Fruit fly (Drosophila melanogaster) S2 (cell line): ENCODE measurements around the gene CG10019.

Source experiments
- CG8478 ChIP-seq: fragments of >200 bp; optimal IDR thresholded peaks from 2 replicates; lab custom pipeline; 2018
- CTCF ChIP-seq, 2 experiments: fragments of >200 bp; optimal IDR thresholded peaks; 2 replicates each; lab custom pipeline; 2018

DNA sequence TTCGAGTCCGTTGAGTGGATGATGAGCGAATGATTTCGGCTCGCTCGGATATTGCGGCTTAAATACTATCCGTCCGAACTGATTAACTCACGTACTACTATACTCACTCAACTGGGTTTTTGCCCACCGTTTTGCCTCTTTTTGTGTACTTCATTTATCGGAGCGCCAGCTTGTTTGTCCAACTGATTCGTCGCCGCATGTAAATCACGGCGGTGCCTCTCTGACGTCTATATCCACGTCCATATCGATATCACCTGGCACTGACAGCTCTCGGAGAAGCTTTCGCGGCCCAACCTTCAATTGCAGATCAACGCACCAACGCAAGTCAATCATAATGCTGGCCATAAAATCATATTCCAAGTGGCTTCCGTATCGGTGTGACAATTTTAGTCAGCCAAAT lies 32.5 kb upstream of the CG10019 start, which contains the start of gene CG3604:
- TF ChIP-seq CG8478 (lab: Kevin White, UChicago) (no peak), CTCF (optimal IDR thresholded peaks at IDR 0.05; lab: Kevin White, UChicago) (no peak)
